Worm (Caenorhabditis elegans) whole organism, L4/young adult: ENCODE measurements around the gene dhs-6.

Experiments
- W03F9.2 ChIP-seq: fragments of 150-350 bp; optimal IDR thresholded peaks from 2 replicates; lab custom pipeline; 2014; ENCODE audit warnings: missing biosample characterization, missing genetic modification characterization
- dao-5 ChIP-seq: sonication (generic microtip); optimal IDR thresholded peaks from 2 replicates; lab custom pipeline; 2016; ENCODE audit warnings: missing genotype, missing genetic modification characterization, moderate library complexity, missing compliant biosample characterization

DNA sequence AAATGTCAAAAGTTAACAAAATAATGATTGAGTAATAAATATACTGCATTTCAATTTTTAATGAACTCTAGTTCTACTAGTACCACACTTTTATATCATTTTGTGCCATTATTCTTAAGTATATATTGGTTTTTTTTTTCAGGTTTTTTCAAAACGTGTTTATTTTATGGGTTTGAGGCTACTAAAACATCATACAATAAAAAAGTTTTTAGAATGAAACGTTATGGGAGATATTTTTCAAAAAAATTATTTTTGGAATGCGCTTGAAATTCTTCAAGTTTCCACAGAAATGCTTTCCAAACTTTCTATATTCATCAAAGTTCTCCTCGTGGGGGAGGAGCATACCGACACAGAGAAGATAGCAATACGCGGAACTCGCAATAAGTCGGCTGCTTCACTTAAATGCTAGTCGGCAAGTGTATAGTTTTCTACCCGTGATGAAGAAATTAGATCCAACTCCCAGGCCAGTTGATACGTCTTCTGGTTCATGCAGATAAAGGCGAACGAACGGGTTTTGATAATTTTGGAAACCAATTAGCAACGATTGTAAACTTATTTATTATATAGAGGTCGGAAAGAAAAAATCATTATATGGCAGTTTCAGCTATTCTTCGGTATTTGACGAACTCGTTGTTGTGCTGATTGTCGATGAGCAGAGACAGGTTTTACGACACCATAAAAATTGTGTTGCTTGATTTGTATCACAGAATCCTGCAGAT, 19.6 kb downstream of the dhs-6 start, which contains the start of gene C17G10.10:
- peak; percentile 32 for TF ChIP-seq W03F9.2 (tag; lab: Kevin White, UChicago)
- no peak for TF ChIP-seq dao-5 (tag; lab: Kevin White, UChicago)
